Fruit fly (Drosophila melanogaster): ENCODE measurements around the gene CG3149.

- TF ChIP-seq pan (optimal IDR thresholded peaks at IDR 0.05) (no peak), psq (optimal IDR thresholded peaks at IDR 0.05) (no peak), Dll (optimal IDR thresholded peaks at IDR 0.05) (no peak)
Observed at dm6 chrX:5705097-5705496, 10.1 kb upstream of the CG3149 start.
